Worm (Caenorhabditis elegans): ENCODE measurements around the gene daf-12.

DNA sequence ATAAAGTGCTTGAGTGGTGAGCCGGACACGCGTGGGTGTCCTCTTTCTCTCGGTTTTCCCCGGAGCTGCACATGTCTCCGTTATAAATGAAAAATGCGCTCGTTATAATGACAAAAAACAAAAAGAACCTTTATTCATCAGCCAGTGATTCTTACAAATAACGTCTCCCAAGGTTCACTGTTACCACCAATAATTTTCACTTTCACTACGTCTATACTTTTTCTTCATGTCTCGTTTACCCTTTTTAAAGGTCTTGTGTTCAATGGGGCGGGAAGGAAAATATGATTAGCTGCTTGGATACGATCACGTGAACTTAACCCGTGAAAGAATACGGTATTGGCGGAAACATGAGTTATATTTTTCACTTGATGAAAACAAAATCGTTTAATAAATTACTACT lies 52.6 kb downstream of the daf-12 start:
- TF ChIP-seq him-1 (tag; optimal IDR thresholded peaks at IDR 0.05) (no peak), dao-5 (tag; optimal IDR thresholded peaks at IDR 0.05) (no peak)

Measured in whole organism, L4/young adult.